Worm (Caenorhabditis elegans) whole organism, midembryonic: ENCODE measurements around the gene ptp-3.

Experiments
- cog-1 ChIP-seq: sonication (generic microtip); optimal IDR thresholded peaks from 2 replicates; lab custom pipeline; 2016; ENCODE audit warnings: missing genetic modification characterization, missing compliant biosample characterization
- flt-1 ChIP-seq: fragments of 200-800 bp; sonication (Bioruptor generic); IDR thresholded peaks from 2 replicates; pipeline ENCODE4 v1.3.6; 2022; ENCODE audit warnings: missing genetic modification characterization, missing compliant biosample characterization
- ref-1 ChIP-seq: fragments of 200-800 bp; sonication (Bioruptor generic); conservative IDR thresholded peaks from 2 replicates; pipeline ENCODE4 v1.3.6; 2022; ENCODE audit warnings: missing genetic modification reagents, missing genetic modification characterization, missing compliant biosample characterization
- ztf-23 ChIP-seq: fragments of 200-800 bp; sonication (Bioruptor generic); IDR thresholded peaks from 2 replicates; pipeline ENCODE4 v1.3.6; 2022; ENCODE audit warnings: missing genetic modification reagents, missing genetic modification characterization, missing compliant biosample characterization
- ztf-29 ChIP-seq: fragments of 200-800 bp; sonication (Bioruptor generic); IDR thresholded peaks from 2 replicates; pipeline ENCODE4 v1.3.6; 2022; ENCODE audit warnings: missing genetic modification reagents, missing genetic modification characterization, missing compliant biosample characterization

ce11 chrII:11035774-11036173, 60.4 kb downstream of the ptp-3 start, which contains the start of gene srlf-15:
- TF ChIP-seq ref-1 (GFP tag; lab: Robert Waterston, UW) (no peak), flt-1 (no peak), ztf-29 (GFP tag; lab: Robert Waterston, UW) (no peak), cog-1 (tag; lab: Kevin White, UChicago) (no peak), ztf-23 (GFP tag; lab: Robert Waterston, UW) (no peak)
